Fruit fly (Drosophila melanogaster) whole organism: ENCODE results near the gene skd.

Source experiments
- CG8478 ChIP-seq: fragments of >200 bp; optimal IDR thresholded peaks from 2 replicates; lab custom pipeline; 2018; ENCODE audit warnings: inconsistent platforms
- EcR ChIP-seq, 2 experiments: fragments of >200 bp; optimal IDR thresholded peaks; 2 replicates each; lab custom pipeline; 2017; ENCODE audit warnings: missing biosample characterization in 2 of 2, missing genetic modification characterization in 2 of 2, missing genetic modification reagents in 2 of 2
- pan ChIP-seq: fragments of >200 bp; optimal IDR thresholded peaks from 2 replicates; lab custom pipeline; 2017
- psq ChIP-seq: fragments of >200 bp; optimal IDR thresholded peaks from 2 replicates; lab custom pipeline; 2017
- usp ChIP-seq: fragments of >200 bp; optimal IDR thresholded peaks from 2 replicates; lab custom pipeline; 2017; ENCODE audit warnings: missing biosample characterization, missing genetic modification characterization, mixed read lengths

dm6 chr3L:20999639-21000038 lies 27.6 kb downstream of the skd start:
- TF ChIP-seq usp (no peak), pan (no peak), psq (lab: Kevin White, UChicago) (no peak), EcR (GFP tag; optimal IDR thresholded peaks at IDR 0.05; lab: Kevin White, UChicago) (no peak), CG8478 (lab: Kevin White, UChicago) (no peak)
